Fruit fly (Drosophila melanogaster): ENCODE results near the gene alrm.

Gene alrm

DNA sequence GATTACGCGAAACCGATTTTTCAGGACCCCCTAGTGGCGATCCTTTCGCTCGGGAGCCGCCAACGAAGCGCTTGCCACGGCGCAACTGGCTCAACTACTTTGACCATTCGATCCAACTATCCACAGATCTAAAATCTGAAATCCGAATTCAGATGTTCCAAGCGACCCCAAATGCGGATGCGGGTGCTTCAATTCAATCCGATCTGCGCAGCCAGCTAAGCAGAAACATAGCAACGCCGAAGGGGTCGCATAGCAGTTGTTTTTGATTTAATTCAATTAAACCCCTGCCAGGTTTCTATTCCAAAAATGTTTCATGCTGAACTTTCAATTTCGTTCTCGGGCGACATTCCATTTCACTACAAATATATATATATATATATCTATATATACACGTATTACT is at the start of gene alrm:
TSS of gene alrm (minus strand) at position 101 of the 400 bp plus-strand sequence.
- no peak for TF ChIP-seq EcR (GFP tag; optimal IDR thresholded peaks at IDR 0.05)
- no peak for TF ChIP-seq CG34367 (tag; optimal IDR thresholded peaks at IDR 0.05)
- no peak for TF ChIP-seq Pif1B (GFP tag; optimal IDR thresholded peaks at IDR 0.05)

DNA sequence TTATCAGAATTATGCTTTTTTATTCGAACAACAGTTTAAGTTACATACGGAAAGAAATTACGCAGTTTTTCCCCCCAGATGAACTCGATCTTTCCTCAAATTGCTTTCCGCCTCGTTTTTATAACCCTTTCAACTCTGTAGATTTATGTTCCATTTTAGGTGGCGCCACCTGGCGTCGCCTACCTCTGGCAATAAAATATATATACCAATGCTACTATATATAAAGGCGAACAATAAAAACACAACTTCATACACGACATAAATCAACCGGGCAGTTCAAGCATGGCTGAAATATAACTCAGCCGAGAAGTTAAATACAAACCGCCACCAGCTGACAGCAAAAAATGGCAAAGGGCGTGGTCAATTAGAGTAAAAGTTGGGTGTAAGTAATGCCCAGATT is 44.6 kb upstream of the alrm start:
- no peak for TF ChIP-seq CG8159 (tag; optimal IDR thresholded peaks at IDR 0.05)
- TF ChIP-seq Pif1A (GFP tag; optimal IDR thresholded peaks at IDR 0.05): no peak
- TF ChIP-seq Ets98B (GFP tag; IDR thresholded peaks at IDR 0.05): no peak
- no peak for TF ChIP-seq Pif1B (GFP tag; optimal IDR thresholded peaks at IDR 0.05)
- no peak for TF ChIP-seq D1 (tag; optimal IDR thresholded peaks at IDR 0.05)
- TF ChIP-seq CG12605 (GFP tag; IDR thresholded peaks at IDR 0.05): no peak
- no peak for TF ChIP-seq CG14655 (GFP tag; optimal IDR thresholded peaks at IDR 0.05)
- no peak for TF ChIP-seq CG32121 (GFP tag; IDR thresholded peaks at IDR 0.05)
- no peak for TF ChIP-seq CG4496 (GFP tag; IDR thresholded peaks at IDR 0.05)
- no peak for TF ChIP-seq CG13204 (GFP tag; optimal IDR thresholded peaks at IDR 0.05)
- no peak for TF ChIP-seq CG8301 (tag; optimal IDR thresholded peaks at IDR 0.05)
- TF ChIP-seq EcR (GFP tag; optimal IDR thresholded peaks at IDR 0.05): no peak
- no peak for TF ChIP-seq CG10348 (GFP tag; IDR thresholded peaks at IDR 0.05)
- TF ChIP-seq CG17806 (tag; optimal IDR thresholded peaks at IDR 0.05): no peak

DNA sequence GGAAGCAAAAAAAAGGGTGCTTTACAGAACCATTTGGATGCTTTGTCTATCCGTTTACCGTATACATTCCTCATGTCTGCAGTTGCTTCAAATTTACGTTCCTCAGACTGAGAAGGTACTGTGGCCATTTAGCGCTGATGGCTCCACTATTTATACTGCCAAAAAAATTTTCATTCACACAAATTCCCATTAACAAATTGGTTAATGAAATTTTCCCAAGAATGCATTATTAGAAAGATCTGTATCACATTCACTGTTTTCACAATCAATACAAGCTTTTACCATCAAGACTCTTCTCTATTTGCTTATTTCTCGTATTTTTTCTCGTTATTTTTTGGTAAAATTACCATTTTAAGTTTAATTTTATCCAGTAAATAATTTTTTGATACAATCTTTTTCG is 18.0 kb upstream of the alrm start, which contains the start of gene Muc96D:
TSS of gene Muc96D (minus strand) at position 101 of the 400 bp plus-strand sequence.
- no peak for TF ChIP-seq CG10348 (GFP tag; IDR thresholded peaks at IDR 0.05)
- TF ChIP-seq CG13204 (GFP tag; optimal IDR thresholded peaks at IDR 0.05): no peak
- no peak for TF ChIP-seq Ets98B (GFP tag; IDR thresholded peaks at IDR 0.05)
- no peak for TF ChIP-seq D1 (tag; optimal IDR thresholded peaks at IDR 0.05)
- TF ChIP-seq Snoo (tag; optimal IDR thresholded peaks at IDR 0.05): no peak
- TF ChIP-seq Pif1A (GFP tag; optimal IDR thresholded peaks at IDR 0.05): no peak
- TF ChIP-seq CG8159 (tag; optimal IDR thresholded peaks at IDR 0.05): no peak
- TF ChIP-seq CG12605 (GFP tag; IDR thresholded peaks at IDR 0.05): no peak
- TF ChIP-seq CG14655 (GFP tag; optimal IDR thresholded peaks at IDR 0.05): no peak
- no peak for TF ChIP-seq Pif1B (GFP tag; optimal IDR thresholded peaks at IDR 0.05)
- no peak for TF ChIP-seq rn (GFP tag; IDR thresholded peaks at IDR 0.05)
- no peak for TF ChIP-seq fd96Ca (GFP tag; IDR thresholded peaks at IDR 0.05)
- no peak for TF ChIP-seq CG32121 (GFP tag; IDR thresholded peaks at IDR 0.05)
- no peak for TF ChIP-seq CG4496 (GFP tag; IDR thresholded peaks at IDR 0.05)
- TF ChIP-seq CG17806 (tag; optimal IDR thresholded peaks at IDR 0.05): no peak
- TF ChIP-seq CG8301 (tag; optimal IDR thresholded peaks at IDR 0.05): no peak
- TF ChIP-seq EcR (GFP tag; optimal IDR thresholded peaks at IDR 0.05): no peak

DNA sequence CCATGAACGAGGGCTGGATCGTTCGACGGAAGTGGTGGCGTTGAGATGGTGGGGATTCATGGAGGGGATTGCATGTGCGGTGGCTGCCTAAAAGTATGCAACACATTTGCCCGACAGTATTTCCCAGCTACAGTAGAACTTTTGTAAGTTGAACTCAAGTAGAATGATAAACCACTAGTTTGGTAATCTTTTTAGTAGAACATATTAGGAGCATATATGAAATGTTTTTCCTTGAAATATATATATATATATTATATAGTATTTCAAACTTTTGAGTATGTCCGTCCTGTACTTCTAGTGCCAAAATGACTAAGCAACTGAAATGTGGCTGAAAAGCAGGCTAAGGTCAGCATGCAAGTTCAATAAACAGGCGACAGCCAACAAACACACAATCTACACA is 5.9 kb upstream of the alrm start:
- TF ChIP-seq gl (tag; optimal IDR thresholded peaks at IDR 0.05): no peak
- 0 out of 2 replicates have a peak, but pooled peaks have one; percentile 51 for TF ChIP-seq CG32121 (GFP tag; IDR thresholded peaks at IDR 0.05)
- TF ChIP-seq CG4496 (GFP tag; IDR thresholded peaks at IDR 0.05): peak; percentile 54; the same call in 2 of the 3 replicates
- TF ChIP-seq CG8159 (tag; optimal IDR thresholded peaks at IDR 0.05): peak; percentile 19
- peak; percentile 48; the same call in 1 of the 3 replicates for TF ChIP-seq fd96Ca (GFP tag; IDR thresholded peaks at IDR 0.05)
- TF ChIP-seq Snoo (tag; optimal IDR thresholded peaks at IDR 0.05): no peak
- TF ChIP-seq Pif1B (GFP tag; optimal IDR thresholded peaks at IDR 0.05): no peak
- TF ChIP-seq CG14655 (GFP tag; optimal IDR thresholded peaks at IDR 0.05): peak; percentile 31

DNA sequence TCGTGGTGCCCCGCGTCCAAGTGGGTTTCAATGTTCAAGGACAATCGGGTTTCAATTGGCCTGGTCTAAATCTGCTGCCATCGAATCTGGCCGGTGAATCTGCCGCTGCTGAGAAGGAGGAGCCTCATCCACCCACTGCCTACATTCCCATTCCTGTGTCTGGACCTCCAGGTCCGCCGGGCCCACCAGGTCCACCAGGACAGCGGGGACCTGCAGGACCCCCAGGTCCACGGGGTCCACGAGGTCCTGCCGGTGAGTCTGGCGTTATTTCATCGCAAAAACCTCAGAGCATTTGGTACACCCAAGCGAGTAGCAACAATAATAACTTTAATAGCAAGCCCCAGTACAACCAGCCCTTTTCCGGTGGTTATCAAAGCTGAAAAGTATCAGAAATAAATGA is 1.6 kb upstream of the alrm start:
- TF ChIP-seq fd96Ca (GFP tag; IDR thresholded peaks at IDR 0.05) (no peak), gl (tag; optimal IDR thresholded peaks at IDR 0.05) (no peak), Pif1B (GFP tag; optimal IDR thresholded peaks at IDR 0.05) (no peak), rn (GFP tag; IDR thresholded peaks at IDR 0.05) (no peak), CG13204 (GFP tag; optimal IDR thresholded peaks at IDR 0.05) (no peak), Snoo (tag; optimal IDR thresholded peaks at IDR 0.05) (no peak), CG10348 (GFP tag; IDR thresholded peaks at IDR 0.05) (no peak), CG8301 (tag; optimal IDR thresholded peaks at IDR 0.05) (no peak), CG8159 (tag; optimal IDR thresholded peaks at IDR 0.05) (no peak), CG4496 (GFP tag; IDR thresholded peaks at IDR 0.05) (no peak), EcR (GFP tag; optimal IDR thresholded peaks at IDR 0.05) (no peak), CG12605 (GFP tag; IDR thresholded peaks at IDR 0.05) (no peak), CG15710 (tag; optimal IDR thresholded peaks at IDR 0.05) (no peak), Ets98B (GFP tag; IDR thresholded peaks at IDR 0.05) (no peak), CG14655 (GFP tag; optimal IDR thresholded peaks at IDR 0.05) (no peak), CG34367 (tag; optimal IDR thresholded peaks at IDR 0.05) (no peak), CG32121 (GFP tag; IDR thresholded peaks at IDR 0.05) (no peak), CG9948 (tag; optimal IDR thresholded peaks at IDR 0.05) (no peak), CG17806 (tag; optimal IDR thresholded peaks at IDR 0.05) (no peak), Pif1A (GFP tag; optimal IDR thresholded peaks at IDR 0.05) (no peak)

DNA sequence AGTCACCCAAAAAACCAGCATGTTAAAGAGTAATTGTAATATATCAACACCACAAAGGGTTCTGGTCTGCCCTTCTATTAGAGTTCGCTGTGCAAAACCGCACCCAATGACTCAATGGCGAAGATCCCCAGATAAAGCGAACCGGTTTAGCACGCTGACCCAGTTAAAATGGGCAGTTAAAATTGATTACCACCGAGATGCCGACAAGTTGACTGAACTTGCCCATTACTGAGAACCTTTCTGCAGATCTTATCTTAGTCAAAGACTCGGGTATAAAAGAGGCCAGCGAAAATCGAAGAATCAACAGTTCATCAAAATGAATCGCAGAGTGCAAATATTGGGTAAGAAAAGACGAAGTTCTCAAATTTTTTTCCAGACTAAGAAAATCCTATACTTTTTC is 819 bp upstream of the alrm start, which contains the start of gene CG31437:
TSS of gene CG31437 (plus strand) at position 301 of the 400 bp plus-strand sequence.
- TF ChIP-seq D1 (tag; optimal IDR thresholded peaks at IDR 0.05) (no peak), CG4496 (GFP tag; IDR thresholded peaks at IDR 0.05) (no peak), Pif1B (GFP tag; optimal IDR thresholded peaks at IDR 0.05) (no peak), CG32121 (GFP tag; IDR thresholded peaks at IDR 0.05) (no peak), Snoo (tag; optimal IDR thresholded peaks at IDR 0.05) (no peak), CG10348 (GFP tag; IDR thresholded peaks at IDR 0.05) (no peak), CG13204 (GFP tag; optimal IDR thresholded peaks at IDR 0.05) (no peak), Pif1A (GFP tag; optimal IDR thresholded peaks at IDR 0.05) (no peak), fd96Ca (GFP tag; IDR thresholded peaks at IDR 0.05) (no peak), CG8301 (tag; optimal IDR thresholded peaks at IDR 0.05) (no peak), rn (GFP tag; IDR thresholded peaks at IDR 0.05) (no peak), Ets98B (GFP tag; IDR thresholded peaks at IDR 0.05) (no peak), CG8159 (tag; optimal IDR thresholded peaks at IDR 0.05) (no peak), CG17806 (tag; optimal IDR thresholded peaks at IDR 0.05) (no peak), EcR (GFP tag; optimal IDR thresholded peaks at IDR 0.05) (no peak), gl (tag; optimal IDR thresholded peaks at IDR 0.05) (no peak), CG14655 (GFP tag; optimal IDR thresholded peaks at IDR 0.05) (no peak), CG12605 (GFP tag; IDR thresholded peaks at IDR 0.05) (no peak), CG15710 (tag; optimal IDR thresholded peaks at IDR 0.05) (no peak), CG34367 (tag; optimal IDR thresholded peaks at IDR 0.05) (no peak)
